Fruit fly (Drosophila melanogaster): Measurements from ENCODE around the gene CG1677.

CG1677 gene

dm6 chrX:7301351-7302328 lies 104.0 kb downstream of the CG1677 start:
- peak; percentile 15 for TF ChIP-seq CG7101 (tag; optimal IDR thresholded peaks at IDR 0.05)
- TF ChIP-seq CG11617 (GFP tag; optimal IDR thresholded peaks at IDR 0.05): peak; percentile 50
- peak; percentile 48 for TF ChIP-seq CG1620 (GFP tag; optimal IDR thresholded peaks at IDR 0.05)
- peak; percentile 20 for TF ChIP-seq CG7045 (GFP tag; optimal IDR thresholded peaks at IDR 0.05)
- no peak for TF ChIP-seq Mnt (GFP tag; optimal IDR thresholded peaks at IDR 0.05)
- TF ChIP-seq CG33017 (tag; optimal IDR thresholded peaks at IDR 0.05): peak; percentile 1
- TF ChIP-seq ovo (GFP tag; optimal IDR thresholded peaks at IDR 0.05): no peak
- TF ChIP-seq CG5204 (GFP tag; optimal IDR thresholded peaks at IDR 0.05): peak; percentile 34
- no peak for TF ChIP-seq toe (GFP tag; optimal IDR thresholded peaks at IDR 0.05)
- TF ChIP-seq cnc (optimal IDR thresholded peaks at IDR 0.05): peak in 1 of 2 experiments; percentile 52
- TF ChIP-seq Hr96 (GFP tag; optimal IDR thresholded peaks at IDR 0.05): peak; percentile 42

- no peak for TF ChIP-seq CG1620 (GFP tag; optimal IDR thresholded peaks at IDR 0.05)
- peak; percentile 42 for TF ChIP-seq bab1 (GFP tag; optimal IDR thresholded peaks at IDR 0.05)
- no peak for TF ChIP-seq CG11617 (GFP tag; optimal IDR thresholded peaks at IDR 0.05)
- no peak for TF ChIP-seq CG14711 (tag; optimal IDR thresholded peaks at IDR 0.05)
- no peak for TF ChIP-seq CG7101 (tag; optimal IDR thresholded peaks at IDR 0.05)
- TF ChIP-seq Crg-1 (GFP tag; optimal IDR thresholded peaks at IDR 0.05): no peak
- TF ChIP-seq ovo (GFP tag; optimal IDR thresholded peaks at IDR 0.05): peak; percentile 24
- no peak for TF ChIP-seq cnc (optimal IDR thresholded peaks at IDR 0.05)
- peak; percentile 28 for TF ChIP-seq cic (GFP tag; optimal IDR thresholded peaks at IDR 0.05)
- peak; percentile 16 for TF ChIP-seq kay (GFP tag; ENCODE audit: borderline replicate concordance)
- peak; percentile 70 for TF ChIP-seq tj (GFP tag; optimal IDR thresholded peaks at IDR 0.05)
- TF ChIP-seq Clk (GFP tag; optimal IDR thresholded peaks at IDR 0.05): no peak
- TF ChIP-seq CG7045 (GFP tag; optimal IDR thresholded peaks at IDR 0.05): no peak
Measured at dm6 chrX:7300722-7301350, 104.8 kb downstream of the CG1677 start.

- TF ChIP-seq CG11617 (GFP tag; optimal IDR thresholded peaks at IDR 0.05) (peak; percentile 30), Hr96 (GFP tag; optimal IDR thresholded peaks at IDR 0.05) (peak; percentile 20), tj (GFP tag; optimal IDR thresholded peaks at IDR 0.05) (no peak), kay (GFP tag; ENCODE audit: borderline replicate concordance) (peak; percentile 69), Clk (GFP tag; optimal IDR thresholded peaks at IDR 0.05) (no peak), pad (GFP tag; optimal IDR thresholded peaks at IDR 0.05) (peak; percentile 4), CG14711 (tag; optimal IDR thresholded peaks at IDR 0.05) (no peak), cnc (optimal IDR thresholded peaks at IDR 0.05) (no peak), Crg-1 (GFP tag; optimal IDR thresholded peaks at IDR 0.05) (no peak)
Measured at dm6 chrX:7300356-7300721, 105.3 kb downstream of the CG1677 start.

- TF ChIP-seq kay (GFP tag; ENCODE audit: borderline replicate concordance): peak; percentile 47
- peak; percentile 58 for TF ChIP-seq CG1620 (GFP tag; optimal IDR thresholded peaks at IDR 0.05)
- no peak for TF ChIP-seq ovo (GFP tag; optimal IDR thresholded peaks at IDR 0.05)
- no peak for TF ChIP-seq cnc (optimal IDR thresholded peaks at IDR 0.05)
- TF ChIP-seq CG5204 (GFP tag; optimal IDR thresholded peaks at IDR 0.05): peak; percentile 50
- no peak for TF ChIP-seq pad (GFP tag; optimal IDR thresholded peaks at IDR 0.05)
- TF ChIP-seq cic (GFP tag; optimal IDR thresholded peaks at IDR 0.05): peak; percentile 15
- TF ChIP-seq toe (GFP tag; optimal IDR thresholded peaks at IDR 0.05): peak; percentile 25
- TF ChIP-seq tj (GFP tag; optimal IDR thresholded peaks at IDR 0.05): peak; percentile 2
- TF ChIP-seq Crg-1 (GFP tag; optimal IDR thresholded peaks at IDR 0.05): peak; percentile 54
- TF ChIP-seq CG11617 (GFP tag; optimal IDR thresholded peaks at IDR 0.05): peak; percentile 40
- TF ChIP-seq Clk (GFP tag; optimal IDR thresholded peaks at IDR 0.05): no peak
- TF ChIP-seq Hr96 (GFP tag; optimal IDR thresholded peaks at IDR 0.05): peak; percentile 53
- peak; percentile 48 for TF ChIP-seq CG14711 (tag; optimal IDR thresholded peaks at IDR 0.05)
- peak; percentile 36 for TF ChIP-seq bab1 (GFP tag; optimal IDR thresholded peaks at IDR 0.05)
- peak; percentile 65 for TF ChIP-seq CG7101 (tag; optimal IDR thresholded peaks at IDR 0.05)
- TF ChIP-seq CG12768 (GFP tag; optimal IDR thresholded peaks at IDR 0.05): peak; percentile 30
- TF ChIP-seq Mnt (GFP tag; optimal IDR thresholded peaks at IDR 0.05): peak; percentile 46
- peak; percentile 22 for TF ChIP-seq CG33017 (tag; optimal IDR thresholded peaks at IDR 0.05)
- TF ChIP-seq CG7045 (GFP tag; optimal IDR thresholded peaks at IDR 0.05): peak; percentile 3
Measured at dm6 chrX:7299399-7300355, 105.9 kb downstream of the CG1677 start.

dm6 chrX:7298323-7298722 lies 107.3 kb downstream of the CG1677 start:
- peak; percentile 97 for TF ChIP-seq tj (GFP tag; optimal IDR thresholded peaks at IDR 0.05)
- TF ChIP-seq CG12768 (GFP tag; optimal IDR thresholded peaks at IDR 0.05): no peak
- TF ChIP-seq pad (GFP tag; optimal IDR thresholded peaks at IDR 0.05): peak; percentile 83
